Fruit fly (Drosophila melanogaster): ENCODE results near the gene aurB.
A peak's percentile ranks its signal among the peaks of the same experiment; 100 is the strongest.

aurB gene

dm6 chr2L:10842326-10842725 is 15.6 kb downstream of the aurB start, which contains the start of gene CG6700 (continued):
- TF ChIP-seq psq (GFP tag; optimal IDR thresholded peaks at IDR 0.05) (peak; percentile 11), insv (GFP tag; optimal IDR thresholded peaks at IDR 0.05) (peak in 1 of 2 experiments; percentile 9), CG15514 (GFP tag; optimal IDR thresholded peaks at IDR 0.05) (peak; percentile 58), trem (tag; optimal IDR thresholded peaks at IDR 0.05) (peak; percentile 55), MESR4 (GFP tag; optimal IDR thresholded peaks at IDR 0.05) (peak; percentile 98), gro (GFP tag; optimal IDR thresholded peaks at IDR 0.05) (peak; percentile 49), Med (GFP tag) (peak; percentile 71), gfzf (GFP tag; optimal IDR thresholded peaks at IDR 0.05) (peak; percentile 82), dm (GFP tag; optimal IDR thresholded peaks at IDR 0.05) (peak; percentile 9), CG13287 (GFP tag; IDR thresholded peaks at IDR 0.05; ENCODE audit: partially characterized antibody) (peak; percentile 45), pnt (GFP tag; optimal IDR thresholded peaks at IDR 0.05) (no peak), pzg (GFP tag; optimal IDR thresholded peaks at IDR 0.05) (peak; percentile 64), kay (GFP tag; optimal IDR thresholded peaks at IDR 0.05) (peak; percentile 63), Mrtf (GFP tag; IDR thresholded peaks at IDR 0.05) (no peak), Dref (GFP tag; IDR thresholded peaks at IDR 0.05) (peak; percentile 59), Doc3 (GFP tag; IDR thresholded peaks at IDR 0.05; ENCODE audit: partially characterized antibody) (no peak), hkb (optimal IDR thresholded peaks at IDR 0.05) (no peak), hkb (GFP tag; IDR thresholded peaks at IDR 0.05) (0 out of 2 replicates have a peak, but pooled peaks have one; percentile 17), BEAF-32 (GFP tag; optimal IDR thresholded peaks at IDR 0.05) (peak; percentile 45), grn (GFP tag; optimal IDR thresholded peaks at IDR 0.05) (no peak), CG12659 (GFP tag; optimal IDR thresholded peaks at IDR 0.05) (peak; percentile 66), cg (GFP tag; optimal IDR thresholded peaks at IDR 0.05) (peak; percentile 88), Sry-δ (GFP tag; optimal IDR thresholded peaks at IDR 0.05) (peak; percentile 33), phol (tag; optimal IDR thresholded peaks at IDR 0.05) (peak; percentile 98), CG5245 (GFP tag; optimal IDR thresholded peaks at IDR 0.05) (no peak), scrt (GFP tag; optimal IDR thresholded peaks at IDR 0.05) (peak; percentile 21), CG2116 (GFP tag; optimal IDR thresholded peaks at IDR 0.05) (peak; percentile 42), pfk (GFP tag; optimal IDR thresholded peaks at IDR 0.05) (peak; percentile 90), Sin3A (optimal IDR thresholded peaks at IDR 0.05) (no peak), CG15479 (GFP tag; optimal IDR thresholded peaks at IDR 0.05) (peak; percentile 30), CG17829 (tag; optimal IDR thresholded peaks at IDR 0.05) (peak; percentile 9), CG13424 (tag; optimal IDR thresholded peaks at IDR 0.05) (no peak), CG3995 (GFP tag; optimal IDR thresholded peaks at IDR 0.05) (peak; percentile 20), YL-1 (GFP tag; optimal IDR thresholded peaks at IDR 0.05) (peak; percentile 98), Deaf1 (tag; optimal IDR thresholded peaks at IDR 0.05) (no peak), Meics (GFP tag; optimal IDR thresholded peaks at IDR 0.05) (no peak), tna (GFP tag; IDR thresholded peaks at IDR 0.05; ENCODE audit: partially characterized antibody) (0 out of 2 replicates have a peak, but pooled peaks have one; percentile 30), CG34376 (GFP tag; optimal IDR thresholded peaks at IDR 0.05) (peak; percentile 55), Elba2 (GFP tag; optimal IDR thresholded peaks at IDR 0.05) (no peak), HmgZ (tag; optimal IDR thresholded peaks at IDR 0.05) (peak; percentile 30), CG10267 (tag; optimal IDR thresholded peaks at IDR 0.05) (peak; percentile 32), pros (GFP tag; optimal IDR thresholded peaks at IDR 0.05) (peak; percentile 65), nerfin-2 (GFP tag; IDR thresholded peaks at IDR 0.05; ENCODE audit: partially characterized antibody) (no peak), Dp (GFP tag; optimal IDR thresholded peaks at IDR 0.05) (peak; percentile 92), bowl (GFP tag; IDR thresholded peaks at IDR 0.05) (no peak), Rx (GFP tag; IDR thresholded peaks at IDR 0.05) (no peak), nerfin-1 (tag; optimal IDR thresholded peaks at IDR 0.05) (peak; percentile 98), Scr (GFP tag; IDR thresholded peaks at IDR 0.05; ENCODE audit: partially characterized antibody) (peak; percentile 40), CG17912 (GFP tag; optimal IDR thresholded peaks at IDR 0.05) (no peak), E2f2 (GFP tag; IDR thresholded peaks at IDR 0.05) (peak; percentile 91)
